Fruit fly (Drosophila melanogaster): ENCODE results near the gene CG42523.

- TF ChIP-seq lola (GFP tag; optimal IDR thresholded peaks at IDR 0.05) (no peak), CG13123 (GFP tag; optimal IDR thresholded peaks at IDR 0.05) (no peak), aop (GFP tag; IDR thresholded peaks at IDR 0.05) (no peak), B-H1 (GFP tag; IDR thresholded peaks at IDR 0.05) (no peak), Dip2 (GFP tag; IDR thresholded peaks at IDR 0.05) (no peak)
Observed at dm6 chr2L:4734358-4734757, 28.3 kb upstream of the CG42523 start, which contains the start of gene CG15631.

All from whole organism, embryonic.